Worm (Caenorhabditis elegans): ENCODE measurements around the gene F56D5.9.

DNA sequence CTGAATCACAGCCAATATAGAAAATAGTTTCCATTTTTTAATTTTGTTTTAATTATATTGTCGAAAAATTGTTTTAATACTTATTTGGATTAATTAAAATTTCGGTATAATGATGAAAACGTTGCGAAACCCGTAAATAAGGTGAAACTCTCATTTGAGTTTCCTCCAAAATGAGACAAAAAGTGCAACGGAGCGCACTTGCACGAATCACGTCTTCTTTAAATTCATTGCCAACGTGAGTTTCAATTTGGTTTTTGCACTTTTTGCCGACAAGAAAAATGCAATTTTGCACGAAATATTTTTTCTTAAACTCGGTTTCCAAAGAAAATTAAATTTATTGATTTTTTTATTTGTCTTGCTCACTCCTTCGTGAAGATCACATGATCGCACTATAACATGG lies 36.3 kb downstream of the F56D5.9 start, which contains the start of gene daf-15:
- TF ChIP-seq rpc-1 (optimal IDR thresholded peaks at IDR 0.05) (no peak), rpc-1 (tag; optimal IDR thresholded peaks at IDR 0.05) (no peak), F57C9.4 (tag; optimal IDR thresholded peaks at IDR 0.05) (no peak), aptf-2 (GFP tag; conservative IDR thresholded peaks at IDR 0.05) (no peak), F33H1.4 (GFP tag; IDR thresholded peaks at IDR 0.05) (no peak), chd-7 (tag; optimal IDR thresholded peaks at IDR 0.05) (no peak)
